Fruit fly (Drosophila melanogaster) whole organism: ENCODE results near the gene 2mit.

ENCODE experiments used
- CG8478 ChIP-seq: fragments of >200 bp; optimal IDR thresholded peaks from 2 replicates; lab custom pipeline; 2018; ENCODE audit warnings: inconsistent platforms
- Dll ChIP-seq: fragments of >200 bp; optimal IDR thresholded peaks from 2 replicates; lab custom pipeline; 2017
- EcR ChIP-seq, 2 experiments: fragments of >200 bp; optimal IDR thresholded peaks; 2 replicates each; lab custom pipeline; 2017; ENCODE audit warnings: missing biosample characterization in 2 of 2, missing genetic modification characterization in 2 of 2, missing genetic modification reagents in 2 of 2
- pan ChIP-seq: fragments of >200 bp; optimal IDR thresholded peaks from 2 replicates; lab custom pipeline; 2017
- psq ChIP-seq: fragments of >200 bp; optimal IDR thresholded peaks from 2 replicates; lab custom pipeline; 2017
- usp ChIP-seq: fragments of >200 bp; optimal IDR thresholded peaks from 2 replicates; lab custom pipeline; 2017; ENCODE audit warnings: missing biosample characterization, missing genetic modification characterization, mixed read lengths

DNA sequence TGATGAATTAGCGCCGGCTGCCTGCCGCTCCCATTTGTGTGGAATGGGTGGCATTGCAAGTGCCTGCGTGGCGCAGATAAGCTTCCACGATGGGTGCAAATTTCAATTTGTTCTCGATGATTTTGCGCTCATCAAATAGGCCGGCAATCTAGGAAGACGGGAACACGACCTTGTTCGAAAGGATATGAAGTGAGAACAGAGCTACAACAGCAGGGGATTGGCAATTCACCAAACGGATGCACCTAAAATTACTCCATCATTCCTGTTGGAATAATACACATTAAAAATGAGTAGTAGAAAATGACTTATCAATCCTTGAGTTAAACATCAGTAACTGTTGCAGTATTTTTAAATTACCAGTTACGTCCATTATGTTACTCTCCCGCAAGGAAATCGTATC is 32.7 kb upstream of the 2mit start, which contains the start of gene CG14380:
- no peak for TF ChIP-seq pan (lab: Kevin White, UChicago)
- no peak for TF ChIP-seq EcR (GFP tag; optimal IDR thresholded peaks at IDR 0.05; lab: Kevin White, UChicago)
- TF ChIP-seq Dll = no peak
- TF ChIP-seq psq (lab: Kevin White, UChicago) = no peak
- no peak for TF ChIP-seq usp (GFP tag; lab: Kevin White, UChicago)
- TF ChIP-seq CG8478 (lab: Kevin White, UChicago) = no peak
